Worm (Caenorhabditis elegans) whole organism, L2 larva: ENCODE results near the gene hsp-110.

Experiments used
- R02D3.7 ChIP-seq: fragments of 150-350 bp; optimal IDR thresholded peaks from 2 replicates; lab custom pipeline; 2014; ENCODE audit warnings: missing biosample characterization, missing genetic modification characterization
- ama-1 ChIP-seq: fragments of 150-350 bp; optimal IDR thresholded peaks from 2 replicates; lab custom pipeline; 2018; ENCODE audit warnings: inconsistent platforms
- blmp-1 ChIP-seq: sonication (generic microtip); optimal IDR thresholded peaks from 2 replicates; lab custom pipeline; 2017; ENCODE audit warnings: missing genetic modification characterization, mild to moderate bottlenecking, missing compliant biosample characterization, antibody characterized with exemption, moderate library complexity; ENCODE audit not compliant: insufficient read depth
- ceh-82 ChIP-seq: fragments of 150-350 bp; optimal IDR thresholded peaks from 2 replicates; lab custom pipeline; 2014; ENCODE audit warnings: missing biosample characterization, missing genetic modification characterization
- elt-1 ChIP-seq: fragments of 150-350 bp; optimal IDR thresholded peaks from 2 replicates; lab custom pipeline; 2014; ENCODE audit warnings: missing biosample characterization, missing genetic modification characterization
- elt-3 ChIP-seq: sonication (generic microtip); optimal IDR thresholded peaks from 2 replicates; lab custom pipeline; 2017; ENCODE audit warnings: missing biosample characterization, missing genetic modification characterization
- fos-1 ChIP-seq: fragments of 150-350 bp; optimal IDR thresholded peaks from 2 replicates; lab custom pipeline; 2014; ENCODE audit warnings: missing biosample characterization, missing genetic modification characterization
- lin-13 ChIP-seq: fragments of 150-350 bp; optimal IDR thresholded peaks from 2 replicates; lab custom pipeline; 2014; ENCODE audit warnings: missing biosample characterization, missing genetic modification reagents, missing genetic modification characterization
- lin-39 ChIP-seq: fragments of 150-350 bp; optimal IDR thresholded peaks from 2 replicates; lab custom pipeline; 2014; ENCODE audit warnings: missing biosample characterization, missing genetic modification reagents, missing genetic modification characterization
- lsy-2 ChIP-seq, 2 experiments: fragments of 150-350 bp in 1 of 2; sonication (generic microtip) in 1 of 2; optimal IDR thresholded peaks; 2 replicates each; lab custom pipeline; 2014 to 2017; ENCODE audit warnings: missing biosample characterization in 2 of 2, missing genetic modification characterization in 2 of 2
- nhr-129 ChIP-seq: fragments of 150-350 bp; optimal IDR thresholded peaks from 2 replicates; lab custom pipeline; 2014; ENCODE audit warnings: missing biosample characterization, missing genetic modification characterization
- nhr-6 ChIP-seq: fragments of 150-350 bp; optimal IDR thresholded peaks from 2 replicates; lab custom pipeline; 2014; ENCODE audit warnings: missing biosample characterization, missing genetic modification characterization
- snpc-4 ChIP-seq: fragments of 150-350 bp; optimal IDR thresholded peaks from 2 replicates; lab custom pipeline; 2014; ENCODE audit warnings: missing biosample characterization, missing genetic modification characterization
- unc-39 ChIP-seq: fragments of 150-350 bp; optimal IDR thresholded peaks from 2 replicates; lab custom pipeline; 2014; ENCODE audit warnings: missing biosample characterization, missing genetic modification characterization

DNA sequence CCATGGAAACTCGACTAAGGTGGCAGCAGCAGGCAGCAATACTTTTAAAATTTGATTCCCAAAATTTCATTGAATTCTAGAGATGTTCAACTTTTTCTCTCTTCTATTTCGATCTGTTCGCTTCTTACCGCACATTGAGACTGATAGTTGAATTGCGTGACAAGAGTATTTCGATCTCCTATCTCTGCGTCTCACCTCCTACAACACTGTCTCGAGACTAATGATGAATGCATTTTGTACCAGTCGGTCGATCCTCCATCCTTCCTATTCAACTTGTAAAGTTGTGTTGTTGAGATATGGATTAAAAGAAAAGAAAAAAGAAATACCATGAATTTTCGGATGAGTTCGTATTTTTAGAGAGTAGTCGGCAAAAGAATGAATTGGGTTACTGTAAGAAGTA is 4.5 kb upstream of the hsp-110 start:
- no peak for TF ChIP-seq fos-1 (tag; lab: Kevin White, UChicago)
- no peak for TF ChIP-seq snpc-4 (tag; lab: Kevin White, UChicago)
- no peak for TF ChIP-seq lin-13 (GFP tag; lab: Kevin White, UChicago)
- no peak for TF ChIP-seq lsy-2 (tag; optimal IDR thresholded peaks at IDR 0.05; lab: Kevin White, UChicago)
- TF ChIP-seq R02D3.7 (tag; lab: Kevin White, UChicago), result no peak
- no peak for TF ChIP-seq blmp-1 (tag; lab: Kevin White, UChicago)
- TF ChIP-seq unc-39 (tag; lab: Kevin White, UChicago), result no peak
- TF ChIP-seq nhr-6, result no peak
- no peak for TF ChIP-seq ama-1 (lab: Kevin White, UChicago)
- TF ChIP-seq elt-3 (tag; lab: Kevin White, UChicago), result no peak
- TF ChIP-seq nhr-129, result no peak
- no peak for TF ChIP-seq ceh-82 (tag; lab: Kevin White, UChicago)
- TF ChIP-seq elt-1 (tag; lab: Kevin White, UChicago), result no peak
- no peak for TF ChIP-seq lin-39 (tag; lab: Kevin White, UChicago)
